Worm (Caenorhabditis elegans) whole organism, early embryonic: ENCODE data around the gene F35C5.12.

Experiments
- B0310.2 ChIP-seq: sonication (generic microtip); optimal IDR thresholded peaks from 2 replicates; lab custom pipeline; 2016; ENCODE audit warnings: mild to moderate bottlenecking, missing genetic modification characterization, missing compliant biosample characterization
- F13C5.2 ChIP-seq: sonication (generic microtip); optimal IDR thresholded peaks from 2 replicates; lab custom pipeline; 2017; ENCODE audit warnings: mild to moderate bottlenecking, missing genetic modification characterization, inconsistent platforms, missing compliant biosample characterization
- aly-1 ChIP-seq: sonication (generic microtip); optimal IDR thresholded peaks from 2 replicates; lab custom pipeline; 2016; ENCODE audit warnings: missing genetic modification characterization, missing compliant biosample characterization
- ama-1 ChIP-seq: fragments of 150-350 bp; optimal IDR thresholded peaks from 2 replicates; lab custom pipeline; 2014
- ceh-13 ChIP-seq: fragments of 200-800 bp; sonication (Bioruptor generic); optimal IDR thresholded peaks from 2 replicates; lab custom pipeline; 2018; ENCODE audit warnings: mild to moderate bottlenecking, missing genetic modification characterization, missing compliant biosample characterization
- ets-7 ChIP-seq: sonication (generic microtip); optimal IDR thresholded peaks from 2 replicates; lab custom pipeline; 2016; ENCODE audit warnings: missing genotype, missing genetic modification characterization, missing compliant biosample characterization
- flt-1 ChIP-seq: fragments of 200-800 bp; sonication (Bioruptor generic); IDR thresholded peaks from 2 replicates; pipeline ENCODE4 v1.3.6; 2022; ENCODE audit warnings: missing genetic modification characterization, missing compliant biosample characterization
- hmbx-1 ChIP-seq: sonication (generic microtip); optimal IDR thresholded peaks from 2 replicates; lab custom pipeline; 2016; ENCODE audit warnings: mild to moderate bottlenecking, missing genetic modification characterization, missing compliant biosample characterization
- hmg-4 ChIP-seq: fragments of 200-800 bp; sonication (Bioruptor generic); optimal IDR thresholded peaks from 2 replicates; lab custom pipeline; 2018; ENCODE audit warnings: mild to moderate bottlenecking, missing genetic modification characterization, missing compliant biosample characterization
- pes-1 ChIP-seq: fragments of 200-800 bp; sonication (Bioruptor generic); IDR thresholded peaks from 2 replicates; pipeline ENCODE4 v1.3.6; 2022; ENCODE audit warnings: missing genetic modification reagents, missing genetic modification characterization, missing compliant biosample characterization
- tbx-37 ChIP-seq: fragments of 200-800 bp; sonication (Bioruptor generic); conservative IDR thresholded peaks from 2 replicates; pipeline ENCODE4 v1.3.6; 2022; ENCODE audit warnings: missing genetic modification reagents, missing genetic modification characterization, missing compliant biosample characterization
- tra-4 ChIP-seq: sonication (generic microtip); optimal IDR thresholded peaks from 2 replicates; lab custom pipeline; 2017; ENCODE audit warnings: missing genetic modification characterization, missing compliant biosample characterization

DNA sequence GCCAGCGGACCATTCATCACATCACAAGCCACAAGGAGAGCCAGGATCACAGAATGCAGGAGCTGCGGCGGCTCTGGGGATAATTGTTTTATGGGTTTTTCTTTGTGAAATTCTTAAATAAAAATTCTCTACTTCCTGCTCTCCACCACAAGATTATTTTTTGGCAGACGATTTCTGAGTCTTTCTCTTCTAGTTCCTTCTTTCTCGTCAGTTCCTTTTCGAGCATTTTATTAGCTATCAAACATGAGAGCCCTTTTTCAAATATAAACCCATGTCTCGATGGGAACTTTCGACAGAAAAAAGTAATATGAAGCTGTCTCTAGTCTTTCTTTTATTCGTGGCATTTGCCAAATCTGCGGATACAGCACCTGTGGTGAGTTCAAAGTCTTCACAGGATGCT is 25.9 kb downstream of the F35C5.12 start, which contains the start of gene F35C5.3:
- TF ChIP-seq tbx-37 (GFP tag; lab: Robert Waterston, UW) (no peak), flt-1 (GFP tag; lab: Robert Waterston, UW) (no peak), ama-1 (lab: Kevin White, UChicago) (no peak), aly-1 (tag; lab: Kevin White, UChicago) (no peak), pes-1 (GFP tag; lab: Robert Waterston, UW) (no peak), ets-7 (no peak), tra-4 (tag; lab: Kevin White, UChicago) (no peak), ceh-13 (no peak), B0310.2 (tag; lab: Kevin White, UChicago) (no peak), hmg-4 (GFP tag; lab: Kevin White, UChicago) (no peak), F13C5.2 (tag; lab: Kevin White, UChicago) (no peak), hmbx-1 (no peak)
